Worm (Caenorhabditis elegans): ENCODE data around the gene sdz-1.

The sdz-1 gene

ce11 chrIII:8678371-8678770, 21.8 kb downstream of the sdz-1 start (continued):
- TF ChIP-seq F26F4.8 (GFP tag; conservative IDR thresholded peaks at IDR 0.05) (peak; percentile 94), spr-3 (GFP tag; optimal IDR thresholded peaks at IDR 0.05) (peak; percentile 54), ztf-11 (tag; optimal IDR thresholded peaks at IDR 0.05) (no peak), nhr-28 (tag; optimal IDR thresholded peaks at IDR 0.05) (peak; percentile 63), ama-1 (optimal IDR thresholded peaks at IDR 0.05) (peak; percentile 21), duxl-1 (tag; optimal IDR thresholded peaks at IDR 0.05; ENCODE audit: poor library complexity) (peak; percentile 85), nhr-48 (tag; optimal IDR thresholded peaks at IDR 0.05) (peak; percentile 58), ceh-32 (tag; optimal IDR thresholded peaks at IDR 0.05; ENCODE audit: poor library complexity) (no peak), F49E8.2 (tag; optimal IDR thresholded peaks at IDR 0.05; ENCODE audit: borderline replicate concordance) (peak; percentile 44), nhr-42 (GFP tag; IDR thresholded peaks at IDR 0.05) (peak; percentile 87), egl-43 (GFP tag; IDR thresholded peaks at IDR 0.05) (peak; percentile 97), dmd-9 (GFP tag; IDR thresholded peaks at IDR 0.05) (peak; percentile 71; the same call in 1 of the 2 replicates), mxl-3 (GFP tag; optimal IDR thresholded peaks at IDR 0.05) (peak; percentile 62), Y75B8A.6 (GFP tag; IDR thresholded peaks at IDR 0.05) (peak; percentile 88), Y105C5A.15 (GFP tag; IDR thresholded peaks at IDR 0.05) (peak; percentile 93), zip-2 (tag; optimal IDR thresholded peaks at IDR 0.05) (peak; percentile 63), lir-3 (tag; optimal IDR thresholded peaks at IDR 0.05) (peak; percentile 75), nhr-237 (tag; optimal IDR thresholded peaks at IDR 0.05) (no peak), vab-7 (GFP tag; IDR thresholded peaks at IDR 0.05) (peak; percentile 90), Y48G9A.11 (GFP tag; IDR thresholded peaks at IDR 0.05) (peak; percentile 81), hmg-1.1 (GFP tag; IDR thresholded peaks at IDR 0.05) (peak; percentile 96), ztf-7 (tag; optimal IDR thresholded peaks at IDR 0.05) (peak; percentile 81), ceh-28 (tag; optimal IDR thresholded peaks at IDR 0.05) (no peak), zfp-2 (tag; optimal IDR thresholded peaks at IDR 0.05) (peak; percentile 24), ctbp-1 (GFP tag; IDR thresholded peaks at IDR 0.05) (peak; percentile 90), saeg-2 (GFP tag; IDR thresholded peaks at IDR 0.05) (0 out of 2 replicates have a peak, but pooled peaks have one; percentile 7), unc-130 (GFP tag; optimal IDR thresholded peaks at IDR 0.05) (peak; percentile 60)

- no peak for TF ChIP-seq mes-2 (tag; optimal IDR thresholded peaks at IDR 0.05; ENCODE audit: poor library complexity, severe bottlenecking)
- TF ChIP-seq lin-38 (GFP tag; IDR thresholded peaks at IDR 0.05): no peak
- no peak for TF ChIP-seq mxl-3 (GFP tag; optimal IDR thresholded peaks at IDR 0.05)
- TF ChIP-seq mdl-1 (tag; optimal IDR thresholded peaks at IDR 0.05): no peak
- TF ChIP-seq lsy-2 (tag; optimal IDR thresholded peaks at IDR 0.05): peak in 1 of 2 experiments; percentile 55
- TF ChIP-seq T26A8.4 (GFP tag; IDR thresholded peaks at IDR 0.05): 0 out of 2 replicates have a peak, but pooled peaks have one; percentile 33
- no peak for TF ChIP-seq pqm-1 (tag; optimal IDR thresholded peaks at IDR 0.05)
Measured at ce11 chrIII:8674980-8675485, 25.1 kb downstream of the sdz-1 start, which contains the start of gene pgl-2. TSS of gene pgl-2 (minus strand) at chrIII:8675435.

- no peak for TF ChIP-seq arid-1 (GFP tag; conservative IDR thresholded peaks at IDR 0.05)
- no peak for TF ChIP-seq zag-1 (tag; optimal IDR thresholded peaks at IDR 0.05)
- TF ChIP-seq fos-1 (tag; optimal IDR thresholded peaks at IDR 0.05): no peak
Measured at ce11 chrIII:8668717-8669116, 31.4 kb downstream of the sdz-1 start.

- TF ChIP-seq dmd-6 (GFP tag; IDR thresholded peaks at IDR 0.05) (no peak), zfp-3 (GFP tag; conservative IDR thresholded peaks at IDR 0.05) (no peak), nhr-237 (tag; optimal IDR thresholded peaks at IDR 0.05) (no peak), vab-7 (GFP tag; IDR thresholded peaks at IDR 0.05) (no peak), ces-1 (GFP tag; optimal IDR thresholded peaks at IDR 0.05) (no peak), mes-2 (tag; optimal IDR thresholded peaks at IDR 0.05; ENCODE audit: poor library complexity, severe bottlenecking) (no peak), nhr-11 (tag; optimal IDR thresholded peaks at IDR 0.05) (no peak), nhr-6 (tag; optimal IDR thresholded peaks at IDR 0.05) (no peak), ceh-32 (tag; optimal IDR thresholded peaks at IDR 0.05; ENCODE audit: poor library complexity) (no peak), nhr-42 (GFP tag; IDR thresholded peaks at IDR 0.05) (no peak), nhr-76 (tag; optimal IDR thresholded peaks at IDR 0.05) (no peak), daf-12 (tag; optimal IDR thresholded peaks at IDR 0.05) (no peak), ceh-44 (GFP tag; IDR thresholded peaks at IDR 0.05) (no peak), zag-1 (tag; optimal IDR thresholded peaks at IDR 0.05) (no peak), ceh-82 (tag; optimal IDR thresholded peaks at IDR 0.05) (no peak), T20F7.1 (GFP tag; optimal IDR thresholded peaks at IDR 0.05) (no peak)
Measured at ce11 chrIII:8667382-8667781, 32.8 kb downstream of the sdz-1 start, which contains the start of gene dpy-19. TSS of gene dpy-19 (minus strand) at chrIII:8667482.
